Worm (Caenorhabditis elegans): ENCODE results near the gene bgal-1.

DNA sequence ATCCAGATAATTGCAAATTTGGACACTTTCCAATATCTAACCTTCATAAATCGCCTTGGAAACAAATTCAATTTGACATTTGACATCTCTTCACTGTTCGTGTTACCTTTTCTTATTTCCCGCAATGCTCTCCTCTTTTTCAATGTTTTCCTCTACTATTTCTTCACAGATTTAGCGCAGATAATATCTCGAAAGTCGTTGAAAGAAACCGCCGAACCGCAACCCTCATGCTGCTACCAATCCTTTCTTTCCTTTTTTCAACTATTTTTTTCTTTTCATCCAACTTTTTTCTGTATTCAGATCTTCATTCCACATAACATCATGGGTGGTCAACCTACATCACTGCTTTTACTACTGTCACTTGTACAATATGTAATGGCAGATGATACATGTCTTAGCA is 8.5 kb upstream of the bgal-1 start, which contains the start of gene T19B10.5:
- TF ChIP-seq W03F9.2 (tag; optimal IDR thresholded peaks at IDR 0.05) (no peak), dao-5 (tag; optimal IDR thresholded peaks at IDR 0.05) (no peak)
